Worm (Caenorhabditis elegans): ENCODE results near the gene C08G9.1.

DNA sequence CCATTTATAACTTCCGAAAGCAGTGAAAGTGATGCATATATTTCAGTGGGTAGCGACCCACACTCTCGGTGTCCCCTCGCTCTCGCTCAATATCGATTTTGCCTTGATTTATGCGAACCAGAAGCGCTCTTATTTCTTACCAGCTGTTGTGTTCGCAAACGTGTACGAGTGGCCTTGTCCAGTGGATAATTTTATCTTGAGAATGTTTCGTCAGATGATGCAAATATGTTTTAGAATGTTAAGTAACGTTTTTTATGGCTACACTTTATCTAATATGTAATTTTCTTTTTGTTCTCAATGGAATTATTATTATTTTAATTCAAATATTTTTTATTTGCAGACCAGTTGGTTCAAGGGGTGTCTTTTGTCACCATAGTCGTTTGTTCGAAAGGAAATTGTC is 25.5 kb upstream of the C08G9.1 start, which contains the start of gene plp-1:
- TF ChIP-seq ztf-29 (GFP tag; IDR thresholded peaks at IDR 0.05): no peak
- TF ChIP-seq flt-1 (GFP tag; IDR thresholded peaks at IDR 0.05): no peak
- no peak for TF ChIP-seq cog-1 (tag; optimal IDR thresholded peaks at IDR 0.05)
- TF ChIP-seq klf-2 (GFP tag; conservative IDR thresholded peaks at IDR 0.05): no peak
- no peak for TF ChIP-seq ref-1 (GFP tag; conservative IDR thresholded peaks at IDR 0.05)
- no peak for TF ChIP-seq ztf-23 (GFP tag; IDR thresholded peaks at IDR 0.05)
- TF ChIP-seq T22C8.4 (GFP tag; IDR thresholded peaks at IDR 0.05): no peak
- no peak for TF ChIP-seq tab-1 (GFP tag; IDR thresholded peaks at IDR 0.05)
